Worm (Caenorhabditis elegans) whole organism, mixed stage, embryonic: Measurements from ENCODE around the gene ptrg-1.

Experiments used
- M03D4.4 ChIP-seq: sonication (generic microtip); optimal IDR thresholded peaks from 2 replicates; lab custom pipeline; 2017; ENCODE audit warnings: mild to moderate bottlenecking, missing genetic modification characterization, missing compliant biosample characterization
- bed-3 ChIP-seq: fragments of 200-800 bp; sonication (Bioruptor generic); optimal IDR thresholded peaks from 3 replicates; lab custom pipeline; 2018; ENCODE audit warnings: mild to moderate bottlenecking, missing genetic modification characterization, moderate library complexity, missing compliant biosample characterization
- blmp-1 ChIP-seq: fragments of 150-350 bp; optimal IDR thresholded peaks from 2 replicates; lab custom pipeline; 2014; ENCODE audit warnings: missing biosample characterization, missing genetic modification characterization
- ceh-39 ChIP-seq: fragments of 150-350 bp; optimal IDR thresholded peaks from 2 replicates; lab custom pipeline; 2014; ENCODE audit warnings: missing biosample characterization, missing genetic modification characterization
- ceh-43 ChIP-seq: fragments of 200-800 bp; sonication (Bioruptor generic); optimal IDR thresholded peaks from 2 replicates; lab custom pipeline; 2018; ENCODE audit warnings: mild to moderate bottlenecking, missing genetic modification characterization, moderate library complexity, missing compliant biosample characterization
- ceh-83 ChIP-seq: fragments of 200-800 bp; sonication (Bioruptor generic); optimal IDR thresholded peaks from 2 replicates; lab custom pipeline; 2018; ENCODE audit warnings: mild to moderate bottlenecking, missing genetic modification characterization, missing compliant biosample characterization
- ces-1 ChIP-seq: fragments of 150-350 bp; optimal IDR thresholded peaks from 2 replicates; lab custom pipeline; 2014; ENCODE audit warnings: missing biosample characterization, missing genetic modification reagents, missing genetic modification characterization
- drap-1 ChIP-seq: fragments of 200-800 bp; sonication (Bioruptor generic); optimal IDR thresholded peaks from 3 replicates; lab custom pipeline; 2018; ENCODE audit warnings: mild to moderate bottlenecking, missing genetic modification characterization, missing compliant biosample characterization
- elt-3 ChIP-seq: fragments of 150-350 bp; optimal IDR thresholded peaks from 2 replicates; lab custom pipeline; 2014; ENCODE audit warnings: missing biosample characterization, missing genetic modification characterization
- flh-1 ChIP-seq: fragments of 200-800 bp; sonication (Bioruptor generic); optimal IDR thresholded peaks from 2 replicates; lab custom pipeline; 2018; ENCODE audit warnings: mild to moderate bottlenecking, missing genetic modification characterization, moderate library complexity, missing compliant biosample characterization
- ham-2 ChIP-seq: fragments of 200-800 bp; sonication (Bioruptor generic); optimal IDR thresholded peaks from 2 replicates; lab custom pipeline; 2018; ENCODE audit warnings: mild to moderate bottlenecking, missing genetic modification characterization, missing compliant biosample characterization
- hlh-1 ChIP-seq: fragments of 150-350 bp; optimal IDR thresholded peaks from 2 replicates; lab custom pipeline; 2014; ENCODE audit warnings: missing biosample characterization, missing genetic modification reagents, missing genetic modification characterization
- lin-13 ChIP-seq: fragments of 150-350 bp; optimal IDR thresholded peaks from 2 replicates; lab custom pipeline; 2014; ENCODE audit warnings: missing biosample characterization, missing genetic modification characterization
- lin-32 ChIP-seq: fragments of 200-800 bp; sonication (Bioruptor generic); optimal IDR thresholded peaks from 2 replicates; lab custom pipeline; 2018; ENCODE audit warnings: mild to moderate bottlenecking, missing genetic modification characterization, missing compliant biosample characterization
- lsy-2 ChIP-seq: fragments of 150-350 bp; optimal IDR thresholded peaks from 2 replicates; lab custom pipeline; 2014; ENCODE audit warnings: missing biosample characterization, missing genetic modification characterization
- mep-1 ChIP-seq: fragments of 150-350 bp; optimal IDR thresholded peaks from 2 replicates; lab custom pipeline; 2017; ENCODE audit warnings: missing biosample characterization, missing genetic modification reagents, missing genetic modification characterization, inconsistent platforms
- mls-2 ChIP-seq: sonication (generic microtip); optimal IDR thresholded peaks from 2 replicates; lab custom pipeline; 2016; ENCODE audit warnings: mild to moderate bottlenecking, missing genetic modification characterization, moderate library complexity, missing compliant biosample characterization
- nhr-12 ChIP-seq: fragments of 150-350 bp; optimal IDR thresholded peaks from 2 replicates; lab custom pipeline; 2014; ENCODE audit warnings: missing biosample characterization, missing genetic modification characterization
- nhr-28 ChIP-seq: fragments of 150-350 bp; optimal IDR thresholded peaks from 2 replicates; lab custom pipeline; 2014; ENCODE audit warnings: missing biosample characterization, missing genetic modification characterization
- nhr-76 ChIP-seq: sonication (generic microtip); optimal IDR thresholded peaks from 2 replicates; lab custom pipeline; 2017; ENCODE audit warnings: missing biosample characterization, missing genetic modification characterization
- pha-4 ChIP-seq: fragments of 150-350 bp; optimal IDR thresholded peaks from 2 replicates; lab custom pipeline; 2018; ENCODE audit warnings: missing biosample characterization, missing genetic modification reagents, missing genetic modification characterization
- sem-2 ChIP-seq: fragments of 200-800 bp; sonication (Bioruptor generic); optimal IDR thresholded peaks from 2 replicates; lab custom pipeline; 2018; ENCODE audit warnings: mild to moderate bottlenecking, missing genetic modification characterization, missing compliant biosample characterization
- snpc-4 ChIP-seq: fragments of 150-350 bp; optimal IDR thresholded peaks from 2 replicates; lab custom pipeline; 2014; ENCODE audit warnings: missing biosample characterization, missing genetic modification characterization
- sptf-1 ChIP-seq: sonication (generic microtip); optimal IDR thresholded peaks from 2 replicates; lab custom pipeline; 2017; ENCODE audit warnings: mild to moderate bottlenecking, missing genetic modification characterization, moderate library complexity, missing compliant biosample characterization
- unc-120 ChIP-seq: sonication (generic microtip); optimal IDR thresholded peaks from 2 replicates; lab custom pipeline; 2017; ENCODE audit warnings: missing genetic modification characterization, missing compliant biosample characterization; ENCODE audit not compliant: poor library complexity, severe bottlenecking
- unc-39 ChIP-seq: fragments of 150-350 bp; optimal IDR thresholded peaks from 2 replicates; lab custom pipeline; 2014; ENCODE audit warnings: missing biosample characterization, missing genetic modification characterization
- ztf-11 ChIP-seq: fragments of 150-350 bp; optimal IDR thresholded peaks from 2 replicates; lab custom pipeline; 2014; ENCODE audit warnings: missing biosample characterization, missing genetic modification characterization

Gene ptrg-1

DNA sequence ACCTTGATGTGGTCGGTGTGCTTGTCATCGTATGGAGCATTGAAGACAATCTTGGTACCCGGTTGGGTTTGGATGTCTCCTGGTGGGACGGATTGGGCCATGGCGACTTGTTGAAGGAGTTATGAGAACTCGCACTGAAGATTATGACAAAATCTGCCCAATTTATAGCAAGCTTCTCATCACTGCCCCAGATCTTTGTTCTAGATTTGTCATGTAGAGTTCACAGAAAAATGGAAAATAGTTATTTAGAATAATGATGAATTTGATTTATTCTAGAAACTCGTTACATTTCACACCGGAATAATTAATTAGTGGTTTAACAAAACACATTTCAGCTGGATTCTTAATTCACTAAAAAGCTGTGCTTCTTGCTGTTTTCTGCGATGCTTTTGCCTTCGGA, 50.6 kb downstream of the ptrg-1 start, which contains the start of gene msp-38:
Gene msp-38, minus strand, starts transcription at position 101 of the 400 bp plus-strand sequence.
- TF ChIP-seq M03D4.4 (tag; lab: Kevin White, UChicago) (no peak), drap-1 (GFP tag; lab: Kevin White, UChicago) (no peak), unc-39 (tag; lab: Kevin White, UChicago) (no peak), nhr-76 (tag; lab: Kevin White, UChicago) (no peak), unc-120 (no peak), ztf-11 (tag; lab: Kevin White, UChicago) (no peak), ceh-43 (GFP tag; lab: Kevin White, UChicago) (no peak), bed-3 (GFP tag; lab: Kevin White, UChicago) (no peak), pha-4 (tag; lab: Kevin White, UChicago) (no peak), lin-13 (no peak), sem-2 (GFP tag; lab: Kevin White, UChicago) (no peak), blmp-1 (tag; lab: Kevin White, UChicago) (no peak)

DNA sequence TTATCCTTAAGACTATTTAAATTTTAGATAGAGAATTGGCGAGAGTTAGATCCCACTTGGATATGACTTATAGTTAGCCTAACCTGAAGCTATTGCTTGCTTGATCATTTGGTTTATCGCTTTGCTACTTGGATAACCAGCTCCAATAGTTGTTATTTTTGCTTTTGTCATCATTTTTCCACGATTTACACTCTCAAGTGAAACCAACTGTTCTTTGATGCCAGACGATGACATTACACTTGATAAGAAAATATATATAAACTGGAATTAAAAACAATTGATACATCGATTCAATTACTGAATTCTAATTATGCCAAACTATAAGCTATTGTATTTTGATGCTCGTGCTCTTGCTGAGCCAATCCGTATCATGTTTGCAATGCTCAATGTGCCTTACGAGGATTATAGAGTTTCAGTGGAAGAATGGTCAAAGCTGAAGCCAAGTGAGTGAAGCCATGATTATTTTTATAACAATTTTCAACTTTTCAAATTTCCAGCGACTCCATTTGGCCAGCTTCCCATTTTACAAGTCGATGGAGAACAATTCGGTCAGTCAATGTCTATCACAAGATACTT, 52.2 kb downstream of the ptrg-1 start, which contains the start of the genes gst-2, gst-4 and dhs-12:
Gene gst-2, minus strand, starts transcription at position 132 of the 576 bp plus-strand sequence.
Gene gst-4, plus strand, starts transcription at position 296 of the 576 bp plus-strand sequence.
Gene dhs-12, plus strand, starts transcription at position 526 of the 576 bp plus-strand sequence.
- TF ChIP-seq flh-1 (GFP tag; lab: Kevin White, UChicago) (no peak), elt-3 (tag; lab: Kevin White, UChicago) (no peak), sptf-1 (tag; lab: Kevin White, UChicago) (no peak), ceh-39 (tag; lab: Kevin White, UChicago) (no peak), unc-39 (tag; lab: Kevin White, UChicago) (no peak), lin-32 (GFP tag; lab: Kevin White, UChicago) (no peak), ztf-11 (tag; lab: Kevin White, UChicago) (no peak), mls-2 (tag; lab: Kevin White, UChicago) (no peak), pha-4 (tag; lab: Kevin White, UChicago) (no peak), lsy-2 (no peak), bed-3 (GFP tag; lab: Kevin White, UChicago) (no peak), ceh-43 (GFP tag; lab: Kevin White, UChicago) (no peak), ces-1 (GFP tag; lab: Kevin White, UChicago) (no peak)
- TF ChIP-seq, all 35 proteins: peak for 0

DNA sequence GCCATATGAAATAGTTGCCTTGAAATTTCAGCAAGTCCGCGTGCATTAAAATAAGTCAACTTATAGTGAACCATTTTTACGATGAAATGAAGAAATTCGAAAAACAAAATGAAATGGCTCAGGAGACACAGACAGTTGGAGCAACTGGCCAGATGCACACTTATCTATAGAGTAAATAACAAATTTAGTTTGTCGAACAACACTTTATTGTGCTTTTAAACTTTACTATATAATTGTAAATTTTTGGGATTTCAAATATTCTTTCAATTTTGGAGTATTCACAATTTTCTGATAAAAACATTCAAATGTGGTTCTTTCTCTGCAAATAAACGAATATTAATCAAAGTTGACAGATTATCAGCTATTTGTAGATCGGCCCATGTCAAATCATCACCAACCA, 54.1 kb downstream of the ptrg-1 start, which contains the start of gene gst-3:
Gene gst-3, minus strand, starts transcription at position 101 of the 400 bp plus-strand sequence.
- TF ChIP-seq ham-2 (GFP tag; lab: Kevin White, UChicago) (no peak), snpc-4 (no peak), ces-1 (GFP tag; lab: Kevin White, UChicago) (no peak), mep-1 (no peak), ceh-83 (GFP tag; lab: Kevin White, UChicago) (no peak), mls-2 (tag; lab: Kevin White, UChicago) (no peak), nhr-12 (tag; lab: Kevin White, UChicago) (no peak), sem-2 (GFP tag; lab: Kevin White, UChicago) (no peak)

DNA sequence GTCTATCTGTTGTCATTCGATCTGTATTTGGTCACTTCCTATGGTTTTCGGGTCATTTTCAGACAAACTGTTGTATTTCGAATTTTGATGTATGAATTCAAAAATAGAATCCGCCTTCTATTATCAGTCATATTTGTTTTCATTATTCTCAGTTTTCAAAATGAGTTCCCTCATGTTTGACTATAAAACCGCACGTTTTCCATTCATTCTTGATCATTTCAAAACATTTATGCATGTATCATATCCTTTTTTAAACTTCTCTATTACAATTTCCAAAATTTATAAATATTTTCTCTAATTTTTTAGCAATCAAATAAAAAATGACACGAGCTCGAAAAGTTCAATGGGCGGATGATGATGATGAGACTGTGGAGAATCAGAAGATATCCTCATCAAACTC, 56.4 kb downstream of the ptrg-1 start, which contains the start of gene K08F4.12:
Gene K08F4.12, plus strand, starts transcription at position 301 of the 400 bp plus-strand sequence.
- TF ChIP-seq nhr-28 (tag; lab: Kevin White, UChicago) (no peak), ces-1 (GFP tag; lab: Kevin White, UChicago) (no peak), sem-2 (GFP tag; lab: Kevin White, UChicago) (no peak), nhr-12 (tag; lab: Kevin White, UChicago) (no peak), mep-1 (no peak)

DNA sequence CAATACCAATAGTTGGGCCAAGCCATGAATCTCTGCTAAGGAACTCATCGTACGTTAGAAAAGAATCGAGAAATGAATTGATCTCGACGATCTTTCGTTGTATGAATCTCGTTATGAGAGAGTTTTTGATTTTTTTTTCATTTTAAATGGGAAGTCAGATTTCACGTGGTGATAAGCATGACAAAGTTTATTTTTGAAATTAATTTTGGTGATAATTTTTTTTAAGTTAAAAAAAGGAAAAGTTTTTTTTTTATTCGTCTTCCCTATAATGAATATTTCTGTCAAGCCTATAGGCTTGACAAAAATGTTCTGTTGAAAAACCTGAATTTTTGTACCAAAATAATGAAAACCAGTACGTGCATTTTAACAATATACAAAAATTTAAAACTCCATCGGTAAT, 58.4 kb downstream of the ptrg-1 start, which contains the start of gene K08F4.5:
Gene K08F4.5, minus strand, starts transcription at position 101 of the 400 bp plus-strand sequence.
- TF ChIP-seq lin-32 (GFP tag; lab: Kevin White, UChicago) (no peak), sptf-1 (tag; lab: Kevin White, UChicago) (no peak), ceh-43 (GFP tag; lab: Kevin White, UChicago) (no peak), hlh-1 (tag; lab: Kevin White, UChicago) (no peak), unc-39 (tag; lab: Kevin White, UChicago) (no peak), ceh-83 (GFP tag; lab: Kevin White, UChicago) (no peak)
- TF ChIP-seq, all 35 proteins: peak for 0
